Fruit fly (Drosophila melanogaster): ENCODE measurements around the gene Qsox2.

Gene Qsox2

DNA sequence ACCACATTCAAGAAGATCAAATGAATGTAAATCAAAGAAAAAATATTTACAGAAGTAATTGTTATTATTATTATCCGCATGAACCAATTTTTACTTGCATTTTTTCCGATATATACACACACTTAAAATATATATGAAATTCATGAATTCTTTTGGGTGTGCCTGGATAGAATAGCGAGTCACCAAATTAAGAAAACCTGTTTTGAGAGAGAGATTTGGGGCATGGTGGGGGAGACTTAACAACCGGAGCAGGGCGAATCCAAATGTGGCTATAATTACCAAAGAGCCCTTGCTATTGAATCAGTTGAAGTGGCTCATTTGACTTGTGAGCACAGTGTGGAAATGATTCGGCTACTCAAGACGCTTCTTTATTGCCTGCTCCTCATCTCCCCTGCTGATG is at the start of gene Qsox2:
Qsox2 (plus strand) TSS at position 301 of the 400 bp plus-strand sequence.
- TF ChIP-seq ttk (optimal IDR thresholded peaks at IDR 0.05) (no peak), h (optimal IDR thresholded peaks at IDR 0.05) (no peak), insv (optimal IDR thresholded peaks at IDR 0.05) (no peak), Sin3A (optimal IDR thresholded peaks at IDR 0.05) (no peak), Myc (optimal IDR thresholded peaks at IDR 0.05) (no peak), psq (optimal IDR thresholded peaks at IDR 0.05) (no peak)

DNA sequence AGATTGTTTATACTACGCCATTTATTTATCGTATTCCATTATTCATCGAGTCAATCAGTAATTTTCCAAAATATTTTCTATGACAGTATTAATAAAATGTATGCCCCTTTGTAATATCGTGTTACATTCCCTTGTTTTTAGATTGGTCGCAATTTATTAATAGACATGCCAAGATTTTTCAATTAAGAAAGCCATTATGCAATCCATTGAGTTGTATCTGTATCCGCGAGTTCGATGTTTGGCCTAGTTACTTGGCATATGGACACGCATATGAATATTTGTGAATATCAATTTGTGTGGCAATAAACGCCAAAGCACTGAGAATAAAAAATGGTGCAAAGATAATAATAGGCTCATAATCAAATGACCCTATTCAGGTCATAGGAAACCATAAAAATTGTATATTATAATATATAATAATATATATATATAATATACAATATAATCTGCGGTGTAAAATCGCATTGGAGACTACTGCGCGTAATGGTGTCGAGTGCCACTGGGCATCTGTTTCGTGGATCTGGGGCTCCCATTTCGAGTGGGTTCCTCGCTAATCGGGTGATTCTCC is 49.6 kb upstream of the Qsox2 start:
- TF ChIP-seq Sin3A (optimal IDR thresholded peaks at IDR 0.05) = no peak
- no peak for TF ChIP-seq psq (optimal IDR thresholded peaks at IDR 0.05)
- no peak for TF ChIP-seq ttk (optimal IDR thresholded peaks at IDR 0.05)
- no peak for TF ChIP-seq insv (optimal IDR thresholded peaks at IDR 0.05)
- no peak for TF ChIP-seq Myc (optimal IDR thresholded peaks at IDR 0.05)
- no peak for TF ChIP-seq h (optimal IDR thresholded peaks at IDR 0.05)

DNA sequence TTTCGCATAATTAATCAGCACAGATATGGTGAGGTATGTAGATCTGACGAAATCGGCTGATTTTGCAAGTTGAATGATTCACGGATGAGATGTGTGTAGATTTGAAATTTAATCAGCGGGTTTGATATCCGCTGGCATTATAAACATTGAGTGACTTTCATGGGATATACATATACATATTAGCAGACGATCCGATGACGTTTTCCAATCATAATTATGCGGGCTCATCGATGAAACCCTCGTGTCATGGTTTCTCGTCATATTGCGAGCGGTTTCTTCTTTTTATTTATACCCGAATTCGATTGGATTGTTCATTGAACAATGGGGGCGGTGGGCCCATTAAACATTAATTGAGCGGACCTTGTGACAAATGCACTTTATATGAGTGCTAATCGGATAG is 49.1 kb upstream of the Qsox2 start:
- TF ChIP-seq h (optimal IDR thresholded peaks at IDR 0.05) = no peak
- no peak for TF ChIP-seq Myc (optimal IDR thresholded peaks at IDR 0.05)
- no peak for TF ChIP-seq ttk (optimal IDR thresholded peaks at IDR 0.05)
- TF ChIP-seq psq (optimal IDR thresholded peaks at IDR 0.05) = no peak
- TF ChIP-seq Sin3A (optimal IDR thresholded peaks at IDR 0.05) = no peak

DNA sequence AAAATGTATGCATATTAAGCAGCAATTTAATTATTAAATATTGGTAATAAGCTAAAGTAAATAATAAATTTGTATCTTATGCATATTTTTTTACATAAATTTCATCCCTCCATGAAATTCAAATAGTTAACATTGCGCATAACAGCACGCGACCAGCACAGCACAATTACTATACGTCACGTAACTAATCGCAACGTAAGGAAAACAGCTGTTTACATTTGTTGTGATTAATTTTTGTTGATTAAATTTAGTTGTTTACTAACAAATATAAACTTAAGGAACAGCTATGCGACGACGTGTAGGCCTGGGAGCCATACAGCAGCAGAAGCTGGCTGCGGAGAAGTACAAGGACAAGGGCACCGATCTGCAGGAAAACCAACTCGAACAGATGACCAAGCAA is 48.6 kb upstream of the Qsox2 start, which contains the start of gene lsn:
lsn (plus strand) TSS at position 177 of the 400 bp plus-strand sequence.
- TF ChIP-seq h (optimal IDR thresholded peaks at IDR 0.05) (no peak), Myc (optimal IDR thresholded peaks at IDR 0.05) (no peak), psq (optimal IDR thresholded peaks at IDR 0.05) (no peak), insv (optimal IDR thresholded peaks at IDR 0.05) (no peak), Sin3A (optimal IDR thresholded peaks at IDR 0.05) (no peak), ttk (optimal IDR thresholded peaks at IDR 0.05) (no peak)

DNA sequence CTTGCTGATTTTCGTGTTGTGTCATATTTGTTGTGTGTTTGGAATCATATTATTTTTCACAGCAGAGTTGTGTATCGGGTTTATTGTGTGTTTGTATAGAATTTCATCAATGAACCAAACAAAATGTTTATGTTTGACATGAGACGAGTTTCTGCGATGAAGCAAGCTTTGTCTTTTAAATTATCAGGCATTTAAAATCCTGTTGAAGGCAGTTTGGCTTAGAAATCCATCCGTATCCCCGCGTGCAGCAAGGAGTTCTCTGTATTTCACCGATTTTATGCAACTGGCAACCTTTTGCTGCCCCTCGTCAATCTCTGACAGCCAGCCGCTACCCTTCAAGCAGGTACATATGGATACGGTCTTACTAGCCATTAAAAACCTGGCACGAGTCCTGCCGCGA is 45.7 kb upstream of the Qsox2 start, which contains the start of the genes CG6569 and Cby:
CG6569 (minus strand) TSS at position 101 of the 400 bp plus-strand sequence.
Cby (plus strand) TSS at position 185 of the 400 bp plus-strand sequence.
- TF ChIP-seq h (optimal IDR thresholded peaks at IDR 0.05) = no peak

DNA sequence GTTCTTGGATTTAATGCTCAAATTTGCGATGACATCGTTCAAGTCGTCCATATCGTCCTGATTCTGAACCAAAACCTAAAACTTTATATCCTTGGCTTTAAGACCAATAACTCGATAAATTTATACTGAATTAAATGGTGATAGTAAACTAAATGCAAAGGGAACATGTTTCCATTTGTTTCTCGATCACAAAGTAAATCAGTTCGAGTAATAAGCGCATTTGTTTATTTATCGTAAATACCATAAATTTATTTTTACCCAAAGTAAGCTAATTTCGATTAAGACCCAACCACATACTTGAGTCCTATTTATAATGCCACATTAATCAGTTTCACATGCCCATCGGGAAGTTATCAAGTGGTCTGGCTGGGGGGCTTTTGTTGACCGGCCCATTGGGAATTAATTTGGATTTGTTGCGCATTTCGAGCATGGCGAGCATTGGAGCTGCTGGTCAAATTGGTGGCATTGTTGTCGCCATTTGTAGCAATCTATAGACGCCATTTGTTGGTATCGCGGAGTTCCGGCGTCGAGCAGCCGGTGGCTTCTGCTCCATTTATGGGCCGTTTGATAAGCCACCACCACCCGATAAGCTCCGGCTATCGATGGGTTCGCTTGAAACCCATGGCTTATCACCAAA is 44.0 kb upstream of the Qsox2 start, which contains the start of gene CG31174:
CG31174 (minus strand) TSS at position 51 of the 637 bp plus-strand sequence.
- TF ChIP-seq Myc (optimal IDR thresholded peaks at IDR 0.05) (no peak), insv (optimal IDR thresholded peaks at IDR 0.05) (no peak), Sin3A (optimal IDR thresholded peaks at IDR 0.05) (no peak), ttk (optimal IDR thresholded peaks at IDR 0.05) (no peak), psq (optimal IDR thresholded peaks at IDR 0.05) (no peak), h (optimal IDR thresholded peaks at IDR 0.05) (no peak)

DNA sequence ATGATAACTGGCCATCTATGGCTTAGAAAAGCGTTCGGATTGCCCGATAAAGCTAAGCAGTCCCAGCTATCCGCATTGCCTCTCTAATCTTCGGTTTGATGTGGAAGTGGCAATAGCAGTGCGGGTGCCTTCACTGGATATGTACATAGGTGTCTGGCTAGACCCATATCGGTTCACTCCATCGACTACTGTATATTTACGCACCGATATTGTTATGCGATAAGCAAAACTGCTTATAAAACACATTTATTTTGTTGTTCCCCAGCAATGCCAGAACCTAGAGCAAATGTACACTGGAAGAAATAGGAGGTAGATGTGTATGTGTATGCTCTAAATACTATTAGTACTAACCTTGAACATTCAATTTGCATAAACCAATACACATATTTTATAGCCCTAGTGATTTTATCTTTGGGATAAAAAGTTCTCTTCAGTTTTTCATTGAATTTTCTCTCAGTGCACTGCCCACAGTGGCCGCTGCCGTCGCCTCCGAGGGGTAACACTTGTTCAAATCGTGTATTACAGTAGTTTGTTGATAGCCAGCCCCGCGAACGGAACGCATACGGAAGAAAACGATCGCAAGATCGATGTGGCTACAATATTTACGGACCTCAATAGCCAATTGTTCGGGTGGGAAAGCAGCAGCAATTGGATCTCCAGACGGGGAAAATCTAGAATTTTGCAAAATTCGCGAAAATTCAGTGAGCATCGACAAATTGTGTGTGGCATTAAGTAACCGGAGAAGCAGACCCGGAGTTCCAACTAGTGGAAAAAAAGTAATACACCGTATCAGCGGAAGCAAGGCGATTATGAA is 43.2 kb upstream of the Qsox2 start, which contains the start of gene CG31431:
CG31431 (plus strand) TSS at position 524 of the 814 bp plus-strand sequence.
- TF ChIP-seq ttk (optimal IDR thresholded peaks at IDR 0.05) = no peak
- TF ChIP-seq Sin3A (optimal IDR thresholded peaks at IDR 0.05) = no peak
- no peak for TF ChIP-seq Myc (optimal IDR thresholded peaks at IDR 0.05)
- TF ChIP-seq h (optimal IDR thresholded peaks at IDR 0.05) = no peak
- TF ChIP-seq insv (optimal IDR thresholded peaks at IDR 0.05) = no peak
- TF ChIP-seq psq (optimal IDR thresholded peaks at IDR 0.05) = no peak

DNA sequence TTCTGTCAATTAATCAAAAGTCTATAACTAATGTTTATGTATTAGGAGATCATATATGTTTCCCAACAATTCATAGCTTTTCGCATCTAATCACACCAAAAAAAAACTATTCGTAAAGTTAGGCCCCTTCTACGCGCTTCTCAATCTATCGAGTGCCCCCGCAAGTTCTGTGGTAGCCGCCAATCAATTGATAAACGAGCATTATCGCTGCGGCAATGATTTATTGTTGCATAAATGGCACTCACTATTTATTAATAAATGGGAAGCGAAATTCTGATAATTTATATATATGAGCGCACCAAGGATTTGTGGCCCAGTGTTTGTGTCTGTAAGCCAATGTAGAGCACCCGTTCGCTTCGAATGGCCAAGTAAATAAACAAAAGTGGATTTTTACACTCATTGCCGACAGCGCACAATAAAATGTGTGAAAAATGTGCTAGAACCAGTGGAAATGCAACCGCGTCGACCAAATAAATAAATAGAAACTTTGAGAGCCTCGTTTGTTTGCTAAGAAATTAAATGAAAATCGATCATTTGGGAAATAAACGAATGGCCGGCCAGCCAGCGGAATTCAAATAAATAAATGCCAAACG is 42.1 kb upstream of the Qsox2 start:
- TF ChIP-seq psq (optimal IDR thresholded peaks at IDR 0.05) (no peak), h (optimal IDR thresholded peaks at IDR 0.05) (no peak), Myc (optimal IDR thresholded peaks at IDR 0.05) (no peak), insv (optimal IDR thresholded peaks at IDR 0.05) (no peak), Sin3A (optimal IDR thresholded peaks at IDR 0.05) (no peak), ttk (optimal IDR thresholded peaks at IDR 0.05) (no peak)

DNA sequence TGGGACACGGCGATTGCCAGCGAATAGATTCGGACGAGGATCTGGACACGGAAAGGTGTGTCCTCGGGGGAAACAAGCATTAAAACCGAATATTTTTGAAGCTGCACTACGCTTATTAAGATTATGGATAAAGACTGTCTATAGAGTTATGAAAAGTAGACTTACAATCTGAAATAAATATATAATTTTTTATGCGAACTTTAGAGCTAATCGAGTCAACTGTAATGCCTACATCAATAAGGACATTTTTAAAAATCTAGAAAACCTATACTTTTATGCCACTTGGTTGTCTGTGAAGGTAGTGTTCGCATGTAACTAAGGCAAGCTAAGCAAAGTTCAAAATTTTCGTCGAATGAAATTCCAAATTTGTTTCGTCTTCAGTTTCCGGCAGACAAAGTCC is 40.1 kb upstream of the Qsox2 start, which contains the start of gene CG31178:
CG31178 (plus strand) TSS at position 301 of the 400 bp plus-strand sequence.
- TF ChIP-seq Sin3A (optimal IDR thresholded peaks at IDR 0.05) (no peak), ttk (optimal IDR thresholded peaks at IDR 0.05) (no peak), psq (optimal IDR thresholded peaks at IDR 0.05) (no peak), Myc (optimal IDR thresholded peaks at IDR 0.05) (no peak), insv (optimal IDR thresholded peaks at IDR 0.05) (no peak), h (optimal IDR thresholded peaks at IDR 0.05) (no peak)

DNA sequence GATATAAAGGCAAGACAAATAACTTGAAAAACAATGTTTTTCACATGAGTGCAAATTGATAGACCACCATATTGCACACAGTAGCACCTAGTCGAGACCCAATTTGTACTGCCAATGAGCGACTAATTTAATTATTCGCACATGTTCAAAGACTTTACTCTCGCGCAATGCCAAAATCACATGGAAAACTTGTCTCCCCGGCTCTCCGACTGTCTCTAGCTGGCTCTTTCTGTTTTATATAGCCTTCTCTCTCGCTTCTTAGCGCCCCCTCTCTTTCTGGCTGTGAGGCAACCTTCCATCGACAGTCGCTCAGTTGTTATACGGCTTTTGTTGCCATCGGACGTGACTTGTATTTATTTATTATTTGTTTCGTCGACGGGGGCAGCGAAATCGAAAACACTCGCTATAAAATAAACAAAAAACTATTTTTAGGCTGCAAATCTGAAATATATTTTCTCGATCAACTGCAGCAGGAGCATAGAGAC is 38.5 kb upstream of the Qsox2 start, which contains the start of gene CG6656:
CG6656 (plus strand) TSS at position 312 of the 485 bp plus-strand sequence.
- TF ChIP-seq Myc (optimal IDR thresholded peaks at IDR 0.05) = no peak
- no peak for TF ChIP-seq ttk (optimal IDR thresholded peaks at IDR 0.05)
- no peak for TF ChIP-seq h (optimal IDR thresholded peaks at IDR 0.05)
- no peak for TF ChIP-seq psq (optimal IDR thresholded peaks at IDR 0.05)
- TF ChIP-seq Sin3A (optimal IDR thresholded peaks at IDR 0.05) = no peak
- TF ChIP-seq insv (optimal IDR thresholded peaks at IDR 0.05) = no peak

DNA sequence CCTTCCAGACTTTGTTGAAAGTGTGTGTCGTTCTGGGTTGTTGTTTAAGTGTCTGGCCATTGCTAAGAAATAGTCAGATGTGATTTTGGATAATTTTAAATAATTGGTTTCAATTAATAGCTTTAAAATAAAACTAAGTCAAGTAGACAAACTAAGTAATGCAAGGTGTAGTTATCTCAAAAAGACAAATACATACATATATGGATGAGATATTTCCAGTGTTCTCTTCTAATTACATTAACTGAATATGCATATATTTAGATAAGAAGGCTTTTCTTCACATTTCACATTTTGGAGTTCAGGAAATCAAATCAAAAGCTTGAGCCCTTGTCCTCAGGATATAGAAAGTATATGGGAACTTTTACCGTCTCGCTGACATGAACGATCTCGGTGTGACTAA is 35.9 kb upstream of the Qsox2 start, which contains the start of gene P5CDh2:
P5CDh2 (plus strand) TSS at position 301 of the 400 bp plus-strand sequence.
- TF ChIP-seq ttk (optimal IDR thresholded peaks at IDR 0.05) (no peak), psq (optimal IDR thresholded peaks at IDR 0.05) (no peak), insv (optimal IDR thresholded peaks at IDR 0.05) (no peak), Myc (optimal IDR thresholded peaks at IDR 0.05) (no peak), Sin3A (optimal IDR thresholded peaks at IDR 0.05) (no peak), h (optimal IDR thresholded peaks at IDR 0.05) (no peak)
